Fruit fly (Drosophila melanogaster): Measurements from ENCODE around the gene CG7080.

DNA sequence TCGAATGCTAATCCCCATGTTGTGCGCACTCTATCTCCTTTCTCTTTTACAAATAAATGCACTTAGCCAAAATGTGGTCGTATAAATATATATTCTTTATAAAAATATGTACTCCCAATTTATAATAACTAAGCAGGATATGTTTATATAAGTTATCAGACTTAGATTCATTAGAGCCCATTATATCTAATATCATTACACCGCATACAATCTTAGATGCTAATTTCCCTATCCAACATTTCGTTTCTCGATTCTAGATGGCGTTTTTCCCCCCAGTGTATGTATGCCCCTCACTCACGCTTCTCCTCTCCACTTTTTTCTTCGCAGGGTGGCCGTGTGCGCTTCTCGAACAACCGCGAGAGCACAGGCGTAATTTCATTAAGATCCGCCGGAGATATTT is 41.6 kb upstream of the CG7080 start:
- TF ChIP-seq CG8478 (optimal IDR thresholded peaks at IDR 0.05) (no peak), CTCF (optimal IDR thresholded peaks at IDR 0.05) (no peak)
